Fruit fly (Drosophila melanogaster): ENCODE measurements around the gene CG42337.

Gene CG42337

DNA sequence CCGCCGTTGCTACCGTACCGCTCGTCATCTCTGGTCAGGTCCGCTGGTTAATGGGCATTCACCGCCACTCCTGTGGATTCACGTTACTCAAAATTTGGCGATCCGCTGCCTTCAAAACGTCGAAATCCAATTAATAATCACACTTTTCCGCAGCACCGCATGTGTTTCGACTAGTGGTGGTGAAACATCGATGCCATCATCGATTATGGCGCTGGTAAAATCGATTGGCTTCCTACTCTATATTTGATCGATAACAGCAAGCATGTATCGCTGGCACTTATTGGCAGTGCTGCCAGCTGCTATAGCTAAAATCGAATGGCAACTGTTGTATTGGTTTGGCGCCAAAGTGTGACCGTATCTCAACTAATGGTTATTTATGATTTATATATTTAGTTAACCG is 57.3 kb downstream of the CG42337 start (continued):
- TF ChIP-seq D19B (GFP tag; optimal IDR thresholded peaks at IDR 0.05) = no peak
- peak; percentile 84 for TF ChIP-seq Sry-β (GFP tag; optimal IDR thresholded peaks at IDR 0.05)
- TF ChIP-seq Dip3 (GFP tag; optimal IDR thresholded peaks at IDR 0.05) = peak; percentile 17
- TF ChIP-seq Aef1 (GFP tag; IDR thresholded peaks at IDR 0.05) = no peak
- TF ChIP-seq chn (GFP tag; optimal IDR thresholded peaks at IDR 0.05) = peak; percentile 18
- peak; percentile 54 for TF ChIP-seq ems (GFP tag; optimal IDR thresholded peaks at IDR 0.05)
- TF ChIP-seq zen2 (GFP tag; IDR thresholded peaks at IDR 0.05; ENCODE audit: partially characterized antibody) = peak; percentile 93
- TF ChIP-seq Scr (GFP tag; IDR thresholded peaks at IDR 0.05; ENCODE audit: partially characterized antibody) = peak; percentile 83
- peak; percentile 94 for TF ChIP-seq chinmo (GFP tag; IDR thresholded peaks at IDR 0.05; ENCODE audit: partially characterized antibody)
- no peak for TF ChIP-seq lbe (GFP tag; optimal IDR thresholded peaks at IDR 0.05)
- TF ChIP-seq stwl (tag; optimal IDR thresholded peaks at IDR 0.05) = peak; percentile 95
- TF ChIP-seq CG2129 (GFP tag; IDR thresholded peaks at IDR 0.05; ENCODE audit: partially characterized antibody) = peak; percentile 46; the same call in 1 of the 2 replicates
- TF ChIP-seq Adf1 (GFP tag; IDR thresholded peaks at IDR 0.05) = peak; percentile 56; the same call in 1 of the 2 replicates
- TF ChIP-seq Side (GFP tag; optimal IDR thresholded peaks at IDR 0.05) = peak; percentile 20
- no peak for TF ChIP-seq jing (GFP tag; optimal IDR thresholded peaks at IDR 0.05)
- no peak for TF ChIP-seq CG17328 (GFP tag; IDR thresholded peaks at IDR 0.05)
- TF ChIP-seq CG33213 (GFP tag; optimal IDR thresholded peaks at IDR 0.05) = peak; percentile 61
- peak; percentile 61 for TF ChIP-seq onecut (GFP tag; IDR thresholded peaks at IDR 0.05)
- TF ChIP-seq cas (GFP tag; IDR thresholded peaks at IDR 0.05) = no peak
- 0 out of 3 replicates have a peak, but pooled peaks have one; percentile 12 for TF ChIP-seq CG11695 (GFP tag; IDR thresholded peaks at IDR 0.05)
- TF ChIP-seq bab2 (GFP tag; optimal IDR thresholded peaks at IDR 0.05) = peak; percentile 4
- no peak for TF ChIP-seq exex (tag; optimal IDR thresholded peaks at IDR 0.05)
- no peak for TF ChIP-seq HLH54F (GFP tag; optimal IDR thresholded peaks at IDR 0.05)
- no peak for TF ChIP-seq fd3F (GFP tag; optimal IDR thresholded peaks at IDR 0.05)
- peak; percentile 60 for TF ChIP-seq CG4617 (GFP tag; optimal IDR thresholded peaks at IDR 0.05; ENCODE audit: borderline replicate concordance)
- no peak for TF ChIP-seq en (GFP tag; optimal IDR thresholded peaks at IDR 0.05)
- TF ChIP-seq Dad (GFP tag; optimal IDR thresholded peaks at IDR 0.05) = peak; percentile 4
- no peak for TF ChIP-seq unpg (GFP tag; optimal IDR thresholded peaks at IDR 0.05)
- TF ChIP-seq CG32772 (GFP tag; IDR thresholded peaks at IDR 0.05) = no peak
- peak; percentile 87 for TF ChIP-seq YL-1 (GFP tag; optimal IDR thresholded peaks at IDR 0.05)
- TF ChIP-seq HmgD (GFP tag; optimal IDR thresholded peaks at IDR 0.05) = peak; percentile 66
- no peak for TF ChIP-seq CG18599 (GFP tag; optimal IDR thresholded peaks at IDR 0.05)
- no peak for TF ChIP-seq CG5953 (GFP tag; IDR thresholded peaks at IDR 0.05)
- TF ChIP-seq CoRest (tag; optimal IDR thresholded peaks at IDR 0.05) = peak; percentile 44
- peak; percentile 98 for TF ChIP-seq bbx (GFP tag; IDR thresholded peaks at IDR 0.05; ENCODE audit: partially characterized antibody)
- TF ChIP-seq CG15514 (GFP tag; optimal IDR thresholded peaks at IDR 0.05) = peak; percentile 75
- peak; percentile 81 for TF ChIP-seq CG11504 (tag; optimal IDR thresholded peaks at IDR 0.05)
- TF ChIP-seq ci (GFP tag; IDR thresholded peaks at IDR 0.05) = peak; percentile 52; the same call in 1 of the 3 replicates
- TF ChIP-seq CG14441 (GFP tag; IDR thresholded peaks at IDR 0.05) = no peak
- peak; percentile 80 for TF ChIP-seq Doc3 (GFP tag; IDR thresholded peaks at IDR 0.05; ENCODE audit: partially characterized antibody)
- peak; percentile 45 for TF ChIP-seq CrebB (tag; optimal IDR thresholded peaks at IDR 0.05)
- 0 out of 3 replicates have a peak, but pooled peaks have one; percentile 11 for TF ChIP-seq zfh1 (GFP tag; IDR thresholded peaks at IDR 0.05)
- TF ChIP-seq Elba2 (GFP tag; optimal IDR thresholded peaks at IDR 0.05) = peak; percentile 95
- TF ChIP-seq NC2β (GFP tag; optimal IDR thresholded peaks at IDR 0.05) = peak; percentile 7
- TF ChIP-seq CG6272 (GFP tag; IDR thresholded peaks at IDR 0.05) = peak; percentile 20; the same call in 1 of the 2 replicates
- peak; percentile 92 for TF ChIP-seq CG14860 (GFP tag; IDR thresholded peaks at IDR 0.05; ENCODE audit: partially characterized antibody)
- TF ChIP-seq kah (GFP tag; optimal IDR thresholded peaks at IDR 0.05) = no peak
- peak; percentile 58 for TF ChIP-seq CHES-1-like (GFP tag; optimal IDR thresholded peaks at IDR 0.05)
- no peak for TF ChIP-seq CG16815 (GFP tag; optimal IDR thresholded peaks at IDR 0.05)
- no peak for TF ChIP-seq fd102C (GFP tag; optimal IDR thresholded peaks at IDR 0.05)

Data from whole organism, embryonic.